Fruit fly (Drosophila melanogaster) whole organism, embryonic: Measurements from ENCODE around the gene CG32537.
A peak's percentile ranks its signal among the peaks of the same experiment; 100 is the strongest.

Experiments
- ATbp ChIP-seq: fragments of 200-800 bp; sonication (Bioruptor generic); optimal IDR thresholded peaks from 2 replicates; lab custom pipeline; 2017; ENCODE audit warnings: missing biosample characterization, mild to moderate bottlenecking, missing genetic modification characterization, missing genetic modification reagents
- B-H1 ChIP-seq: fragments of 200-800 bp; sonication (Bioruptor generic); IDR thresholded peaks from 3 replicates; pipeline ENCODE4 v1.3.6; 2022; ENCODE audit warnings: missing biosample characterization, missing genetic modification characterization
- B-H2 ChIP-seq: fragments of 200-800 bp; sonication (Bioruptor generic); optimal IDR thresholded peaks from 2 replicates; lab custom pipeline; 2018; ENCODE audit warnings: missing biosample characterization, mild to moderate bottlenecking, missing genetic modification characterization
- CG11085 ChIP-seq: fragments of 200-800 bp; sonication (Bioruptor generic); IDR thresholded peaks from 2 replicates; pipeline ENCODE4 v1.3.6; 2022; ENCODE audit warnings: missing biosample characterization, missing genetic modification characterization
- CG11456 ChIP-seq: fragments of 200-800 bp; sonication (Bioruptor generic); IDR thresholded peaks from 3 replicates; pipeline ENCODE4 v1.3.6; 2022; ENCODE audit warnings: missing biosample characterization, missing genetic modification characterization
- CG11696 ChIP-seq: fragments of 200-800 bp; sonication (Bioruptor generic); IDR thresholded peaks from 2 replicates; pipeline ENCODE4 v1.3.6; 2022; ENCODE audit warnings: missing biosample characterization, missing genetic modification characterization
- CG1233 ChIP-seq: fragments of 200-800 bp; sonication (Bioruptor generic); optimal IDR thresholded peaks from 4 replicates; lab custom pipeline; 2018; ENCODE audit warnings: missing biosample characterization, mild to moderate bottlenecking, missing genetic modification characterization
- CG12942 ChIP-seq: fragments of 200-800 bp; sonication (Bioruptor generic); optimal IDR thresholded peaks from 3 replicates; lab custom pipeline; 2016; ENCODE audit warnings: missing biosample characterization, missing genetic modification characterization
- CG15696 ChIP-seq: fragments of 200-800 bp; sonication (Bioruptor generic); optimal IDR thresholded peaks from 2 replicates; lab custom pipeline; 2019; ENCODE audit warnings: missing biosample characterization, mild to moderate bottlenecking, missing genetic modification characterization, moderate library complexity
- CG17829 ChIP-seq: fragments of 200-800 bp; optimal IDR thresholded peaks from 2 replicates; lab custom pipeline; 2019; ENCODE audit warnings: missing biosample characterization, mild to moderate bottlenecking, missing genetic modification characterization, moderate library complexity
- CG17912 ChIP-seq: fragments of 200-800 bp; sonication (Bioruptor generic); optimal IDR thresholded peaks from 2 replicates; lab custom pipeline; 2018; ENCODE audit warnings: missing biosample characterization, mild to moderate bottlenecking, missing genetic modification characterization
- CG2129 ChIP-seq: fragments of 200-800 bp; sonication (Bioruptor generic); IDR thresholded peaks from 2 replicates; pipeline ENCODE4 v1.3.6; 2022; ENCODE audit warnings: missing biosample characterization, missing genetic modification characterization; ENCODE audit not compliant: partially characterized antibody
- CG2199 ChIP-seq: fragments of 200-800 bp; sonication (Bioruptor generic); IDR thresholded peaks from 3 replicates; pipeline ENCODE4 v1.3.6; 2022; ENCODE audit warnings: missing biosample characterization, missing genetic modification characterization
- CG30431 ChIP-seq: fragments of 200-800 bp; sonication (Bioruptor generic); optimal IDR thresholded peaks from 2 replicates; lab custom pipeline; 2017; ENCODE audit warnings: missing biosample characterization, missing genetic modification characterization
- CG3065 ChIP-seq: fragments of 200-800 bp; sonication (Bioruptor generic); optimal IDR thresholded peaks from 2 replicates; lab custom pipeline; 2016; ENCODE audit warnings: missing biosample characterization, missing genetic modification characterization
- CG33213 ChIP-seq: fragments of 200-800 bp; sonication (Bioruptor generic); optimal IDR thresholded peaks from 3 replicates; lab custom pipeline; 2016; ENCODE audit warnings: missing biosample characterization, missing genetic modification characterization
- CG6654 ChIP-seq: fragments of 200-800 bp; sonication (Bioruptor generic); optimal IDR thresholded peaks from 2 replicates; lab custom pipeline; 2017; ENCODE audit warnings: missing biosample characterization, mild to moderate bottlenecking, missing genetic modification characterization
- CkIIα-i1 ChIP-seq: fragments of 200-800 bp; sonication (Bioruptor generic); IDR thresholded peaks from 2 replicates; pipeline ENCODE4 v1.3.6; 2022; ENCODE audit warnings: missing biosample characterization, missing genetic modification characterization
- Dad ChIP-seq: fragments of 200-800 bp; sonication (Bioruptor generic); optimal IDR thresholded peaks from 3 replicates; lab custom pipeline; 2016; ENCODE audit warnings: missing biosample characterization, missing genetic modification characterization
- Dip2 ChIP-seq: fragments of 200-800 bp; sonication (Bioruptor generic); IDR thresholded peaks from 2 replicates; pipeline ENCODE4 v1.3.6; 2022; ENCODE audit warnings: missing biosample characterization, missing genetic modification characterization
- Doc3 ChIP-seq: fragments of 200-800 bp; sonication (Bioruptor generic); IDR thresholded peaks from 3 replicates; pipeline ENCODE4 v1.3.6; 2022; ENCODE audit warnings: missing biosample characterization, missing genetic modification characterization; ENCODE audit not compliant: partially characterized antibody
- HLH3B ChIP-seq: fragments of 200-800 bp; sonication (Bioruptor generic); IDR thresholded peaks from 2 replicates; pipeline ENCODE4 v1.3.6; 2022; ENCODE audit warnings: missing biosample characterization, missing genetic modification characterization
- Hey ChIP-seq: fragments of 200-800 bp; sonication (Bioruptor generic); optimal IDR thresholded peaks from 3 replicates; lab custom pipeline; 2018; ENCODE audit warnings: missing biosample characterization, mild to moderate bottlenecking, missing genetic modification characterization
- HmgD ChIP-seq: fragments of 200-800 bp; sonication (Bioruptor generic); optimal IDR thresholded peaks from 3 replicates; lab custom pipeline; 2016; ENCODE audit warnings: missing biosample characterization, missing genetic modification characterization
- Hmx ChIP-seq: fragments of 200-800 bp; sonication (Bioruptor generic); optimal IDR thresholded peaks from 2 replicates; lab custom pipeline; 2016; ENCODE audit warnings: missing biosample characterization, missing genetic modification characterization
- Kr ChIP-seq: fragments of 200-800 bp; sonication (Bioruptor generic); optimal IDR thresholded peaks from 2 replicates; lab custom pipeline; 2017; ENCODE audit warnings: missing biosample characterization, mild to moderate bottlenecking, missing genetic modification characterization
- Meics ChIP-seq: fragments of 200-800 bp; sonication (Bioruptor generic); optimal IDR thresholded peaks from 2 replicates; lab custom pipeline; 2017; ENCODE audit warnings: missing biosample characterization, mild to moderate bottlenecking, missing genetic modification characterization
- Ptx1 ChIP-seq: fragments of 200-800 bp; sonication (Bioruptor generic); IDR thresholded peaks from 2 replicates; pipeline ENCODE4 v1.3.6; 2022; ENCODE audit warnings: missing biosample characterization, missing genetic modification characterization
- Rfx ChIP-seq: fragments of 200-800 bp; sonication (Bioruptor generic); IDR thresholded peaks from 2 replicates; pipeline ENCODE4 v1.3.6; 2022; ENCODE audit warnings: missing biosample characterization, missing genetic modification characterization
- Sin3A ChIP-seq: fragments of >200 bp; optimal IDR thresholded peaks from 2 replicates; lab custom pipeline; 2018
- Sox100B ChIP-seq: fragments of 200-800 bp; sonication (Bioruptor generic); optimal IDR thresholded peaks from 3 replicates; lab custom pipeline; 2018; ENCODE audit warnings: missing biosample characterization, mild to moderate bottlenecking, missing genetic modification characterization
- Sry-δ ChIP-seq: fragments of 200-800 bp; sonication (Bioruptor generic); optimal IDR thresholded peaks from 2 replicates; lab custom pipeline; 2016; ENCODE audit warnings: missing biosample characterization, missing genetic modification characterization
- Vsx1 ChIP-seq: fragments of 200-800 bp; sonication (Bioruptor generic); optimal IDR thresholded peaks from 2 replicates; lab custom pipeline; 2017; ENCODE audit warnings: missing biosample characterization, mild to moderate bottlenecking, missing genetic modification characterization, missing genetic modification reagents
- chinmo ChIP-seq: fragments of 200-800 bp; sonication (Bioruptor generic); IDR thresholded peaks from 4 replicates; pipeline ENCODE4 v1.3.6; 2022; ENCODE audit warnings: missing biosample characterization, missing genetic modification characterization; ENCODE audit not compliant: partially characterized antibody
- crp ChIP-seq, 2 experiments: fragments of 200-800 bp; sonication (Bioruptor generic); optimal IDR thresholded peaks; 2 replicates in 1 of 2; 3 replicates in 1 of 2; lab custom pipeline; 2017; ENCODE audit warnings: missing biosample characterization in 2 of 2, missing genetic modification characterization in 2 of 2, mild to moderate bottlenecking in 1 of 2, moderate library complexity in 1 of 2
- dysf ChIP-seq: fragments of 200-800 bp; sonication (Bioruptor generic); IDR thresholded peaks from 3 replicates; pipeline ENCODE4 v1.3.6; 2022; ENCODE audit warnings: missing biosample characterization, missing genetic modification characterization
- gcm ChIP-seq: fragments of 200-800 bp; sonication (Bioruptor generic); optimal IDR thresholded peaks from 2 replicates; lab custom pipeline; 2019; ENCODE audit warnings: missing biosample characterization, mild to moderate bottlenecking, missing genetic modification characterization, moderate library complexity
- her ChIP-seq: fragments of 200-800 bp; sonication (Bioruptor generic); optimal IDR thresholded peaks from 2 replicates; lab custom pipeline; 2016; ENCODE audit warnings: missing biosample characterization, missing genetic modification characterization
- lov ChIP-seq, 2 experiments: fragments of 200-800 bp in 1 of 2; fragments of >200 bp in 1 of 2; sonication (Bioruptor generic) in 1 of 2; IDR thresholded peaks in 1 of 2; optimal IDR thresholded peaks in 1 of 2; 2 replicates in 1 of 2; 3 replicates in 1 of 2; pipeline versions ENCODE4 v1.3.6 to Lab custom; 2017 to 2022; ENCODE audit warnings: missing biosample characterization in 1 of 2, missing genetic modification characterization in 1 of 2
- maf-S ChIP-seq: fragments of 200-800 bp; sonication (Bioruptor generic); optimal IDR thresholded peaks from 2 replicates; lab custom pipeline; 2016; ENCODE audit warnings: missing biosample characterization, missing genetic modification characterization
- nerfin-2 ChIP-seq: fragments of 200-800 bp; sonication (Bioruptor generic); IDR thresholded peaks from 2 replicates; pipeline ENCODE4 v1.3.6; 2022; ENCODE audit warnings: missing biosample characterization, missing genetic modification characterization; ENCODE audit not compliant: partially characterized antibody
- odd ChIP-seq: fragments of 200-800 bp; sonication (Bioruptor generic); optimal IDR thresholded peaks from 2 replicates; lab custom pipeline; 2017; ENCODE audit warnings: missing biosample characterization, mild to moderate bottlenecking, missing genetic modification characterization
- pnt ChIP-seq: fragments of 200-800 bp; sonication (Bioruptor generic); optimal IDR thresholded peaks from 3 replicates; lab custom pipeline; 2016; ENCODE audit warnings: missing biosample characterization, missing genetic modification characterization
- ranshi ChIP-seq: fragments of 200-800 bp; sonication (Bioruptor generic); IDR thresholded peaks from 2 replicates; pipeline ENCODE4 v1.3.6; 2022; ENCODE audit warnings: missing biosample characterization, missing genetic modification characterization
- scrt ChIP-seq: fragments of 200-800 bp; sonication (Bioruptor generic); optimal IDR thresholded peaks from 2 replicates; lab custom pipeline; 2018; ENCODE audit warnings: missing biosample characterization, mild to moderate bottlenecking, missing genetic modification characterization, moderate library complexity
- sd ChIP-seq: fragments of 200-800 bp; sonication (Bioruptor generic); optimal IDR thresholded peaks from 3 replicates; lab custom pipeline; 2018; ENCODE audit warnings: missing biosample characterization, mild to moderate bottlenecking, missing genetic modification characterization, moderate library complexity
- sens-2 ChIP-seq: fragments of 200-800 bp; sonication (Bioruptor generic); IDR thresholded peaks from 2 replicates; pipeline ENCODE4 v1.3.6; 2022; ENCODE audit warnings: missing biosample characterization, missing genetic modification characterization
- seq ChIP-seq: fragments of 200-800 bp; sonication (Bioruptor generic); IDR thresholded peaks from 2 replicates; pipeline ENCODE4 v1.3.6; 2022; ENCODE audit warnings: missing biosample characterization, missing genetic modification characterization
- sima ChIP-seq: fragments of 200-800 bp; sonication (Bioruptor generic); optimal IDR thresholded peaks from 2 replicates; lab custom pipeline; 2016; ENCODE audit warnings: missing biosample characterization, missing genetic modification characterization
- stwl ChIP-seq: fragments of 200-800 bp; sonication (Bioruptor generic); optimal IDR thresholded peaks from 3 replicates; lab custom pipeline; 2018; ENCODE audit warnings: missing biosample characterization, mild to moderate bottlenecking, missing genetic modification characterization, moderate library complexity
- zfh2 ChIP-seq: fragments of 200-800 bp; sonication (Bioruptor generic); optimal IDR thresholded peaks from 2 replicates; lab custom pipeline; 2016; ENCODE audit warnings: missing biosample characterization, missing genetic modification characterization

CG32537 gene

dm6 chrX:19323835-19324133 is 47.4 kb upstream of the CG32537 start (continued):
- TF ChIP-seq Meics (GFP tag; lab: Kevin White, UChicago) (peak; percentile 86), Sin3A (lab: Kevin White, UChicago) (no peak), ranshi (GFP tag; lab: Robert Waterston, UW) (peak; percentile 87; the same call in 1 of the 2 replicates), lov (optimal IDR thresholded peaks at IDR 0.05; lab: Kevin White, UChicago) (no peak), lov (GFP tag; IDR thresholded peaks at IDR 0.05; lab: Robert Waterston, UW) (0 out of 3 replicates have a peak, but pooled peaks have one; percentile 18), sima (GFP tag; lab: Kevin White, UChicago) (no peak), crp (GFP tag; optimal IDR thresholded peaks at IDR 0.05; lab: Kevin White, UChicago) (peak in 1 of 2 experiments; percentile 19), HmgD (GFP tag; lab: Kevin White, UChicago) (no peak), maf-S (GFP tag; lab: Kevin White, UChicago) (peak; percentile 52), seq (GFP tag; lab: Robert Waterston, UW) (peak; percentile 44; the same call in 1 of the 2 replicates), Doc3 (GFP tag; lab: Robert Waterston, UW) (no peak), B-H1 (peak; percentile 65), Rfx (peak; percentile 93), Ptx1 (peak; percentile 82), stwl (tag; lab: Kevin White, UChicago) (no peak), Hey (tag; lab: Kevin White, UChicago) (peak; percentile 31), CG33213 (GFP tag; lab: Kevin White, UChicago) (peak; percentile 0), Vsx1 (GFP tag; lab: Kevin White, UChicago) (peak; percentile 38), sens-2 (peak; percentile 61), Sry-δ (peak; percentile 26), Dip2 (no peak), CG17912 (no peak), B-H2 (GFP tag; lab: Kevin White, UChicago) (peak; percentile 47), CG15696 (tag; lab: Kevin White, UChicago) (peak; percentile 53), CG30431 (GFP tag; lab: Kevin White, UChicago) (peak; percentile 61), HLH3B (GFP tag; lab: Robert Waterston, UW) (peak; percentile 66; the same call in 1 of the 2 replicates), CG12942 (GFP tag; lab: Kevin White, UChicago) (peak; percentile 64), CG17829 (peak; percentile 79), scrt (GFP tag; lab: Kevin White, UChicago) (peak; percentile 89), nerfin-2 (no peak), CkIIα-i1 (GFP tag; lab: Robert Waterston, UW) (no peak), pnt (GFP tag; lab: Kevin White, UChicago) (peak; percentile 51), gcm (peak; percentile 52), Dad (GFP tag; lab: Kevin White, UChicago) (peak; percentile 59), ATbp (GFP tag; lab: Kevin White, UChicago) (peak; percentile 77), CG11696 (GFP tag; lab: Robert Waterston, UW) (0 out of 2 replicates have a peak, but pooled peaks have one; percentile 6), odd (GFP tag; lab: Kevin White, UChicago) (peak; percentile 57), her (GFP tag; lab: Kevin White, UChicago) (peak; percentile 56), CG6654 (GFP tag; lab: Kevin White, UChicago) (peak; percentile 55), zfh2 (peak; percentile 88), CG2199 (peak; percentile 56; the same call in 1 of the 3 replicates), Sox100B (GFP tag; lab: Kevin White, UChicago) (peak; percentile 76), sd (tag; lab: Kevin White, UChicago) (peak; percentile 63), dysf (GFP tag; lab: Robert Waterston, UW) (peak; percentile 89), CG1233 (GFP tag; lab: Kevin White, UChicago) (peak; percentile 54), CG11085 (peak; percentile 79), chinmo (0 out of 4 replicates have a peak, but pooled peaks have one; percentile 37), Hmx (GFP tag; lab: Kevin White, UChicago) (peak; percentile 27), CG3065 (GFP tag; lab: Kevin White, UChicago) (peak; percentile 7), CG11456 (GFP tag; lab: Robert Waterston, UW) (peak; percentile 86), CG2129 (GFP tag; lab: Robert Waterston, UW) (no peak), Kr (GFP tag; lab: Kevin White, UChicago) (no peak)
